Worm (Caenorhabditis elegans): ENCODE results near the gene R08C7.8.
A peak's percentile ranks its signal among the peaks of the same experiment; 100 is the strongest.

R08C7.8 gene

DNA sequence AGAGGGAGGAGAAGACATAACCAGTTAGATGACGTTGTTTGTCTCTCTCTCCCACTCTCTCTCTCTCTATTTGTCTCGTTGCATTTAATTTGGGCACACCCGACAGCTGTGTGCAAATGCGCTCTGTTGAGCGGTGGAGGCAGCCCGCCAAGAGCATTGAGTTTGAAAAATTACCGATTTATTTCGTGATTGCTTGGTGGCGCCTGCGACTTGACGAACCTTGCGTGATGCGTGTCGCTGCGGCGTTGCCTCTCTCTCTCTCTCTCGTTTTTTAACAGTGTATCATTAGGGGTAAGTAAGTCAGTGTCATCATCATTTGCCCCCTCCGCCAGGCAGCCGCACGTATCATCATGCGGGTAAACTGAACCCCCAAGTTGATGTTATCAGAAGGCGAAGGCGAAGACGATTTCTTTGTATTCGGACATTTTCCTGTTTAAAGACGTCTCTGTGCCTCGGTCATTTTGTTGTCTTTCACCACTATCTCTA lies 28.2 kb downstream of the R08C7.8 start:
- no peak for TF ChIP-seq hmg-4 (GFP tag; optimal IDR thresholded peaks at IDR 0.05)
- 0 out of 2 replicates have a peak, but pooled peaks have one; percentile 33 for TF ChIP-seq tbx-11 (GFP tag; IDR thresholded peaks at IDR 0.05)
- TF ChIP-seq ama-1 (optimal IDR thresholded peaks at IDR 0.05), result no peak
- TF ChIP-seq ceh-13 (GFP tag; optimal IDR thresholded peaks at IDR 0.05), result no peak
- peak; percentile 71 for TF ChIP-seq F13C5.2 (tag; optimal IDR thresholded peaks at IDR 0.05)
- TF ChIP-seq flt-1 (GFP tag; IDR thresholded peaks at IDR 0.05), result no peak

ce11 chrIV:4405126-4405525 lies 29.2 kb downstream of the R08C7.8 start, which contains the start of gene Y24D9A.7:
Gene Y24D9A.7 (minus strand): TSS chrIV:4405171.
- TF ChIP-seq ama-1 (optimal IDR thresholded peaks at IDR 0.05) (no peak), ets-7 (tag; optimal IDR thresholded peaks at IDR 0.05) (no peak), ceh-36 (tag; optimal IDR thresholded peaks at IDR 0.05) (no peak), ceh-13 (GFP tag; optimal IDR thresholded peaks at IDR 0.05) (no peak), sea-1 (GFP tag; conservative IDR thresholded peaks at IDR 0.05) (no peak), tbx-37 (GFP tag; conservative IDR thresholded peaks at IDR 0.05) (no peak), flt-1 (GFP tag; IDR thresholded peaks at IDR 0.05) (no peak), pes-1 (GFP tag; IDR thresholded peaks at IDR 0.05) (no peak), hmbx-1 (tag; optimal IDR thresholded peaks at IDR 0.05) (no peak), hnd-1 (tag; optimal IDR thresholded peaks at IDR 0.05) (no peak), aly-1 (tag; optimal IDR thresholded peaks at IDR 0.05) (no peak), tra-4 (tag; optimal IDR thresholded peaks at IDR 0.05) (no peak), hmg-4 (GFP tag; optimal IDR thresholded peaks at IDR 0.05) (no peak), scrt-1 (GFP tag; IDR thresholded peaks at IDR 0.05) (no peak), tbx-11 (GFP tag; IDR thresholded peaks at IDR 0.05) (no peak), B0310.2 (tag; optimal IDR thresholded peaks at IDR 0.05) (no peak), F13C5.2 (tag; optimal IDR thresholded peaks at IDR 0.05) (no peak)

- TF ChIP-seq ceh-36 (tag; optimal IDR thresholded peaks at IDR 0.05) (no peak), tbx-11 (GFP tag; IDR thresholded peaks at IDR 0.05) (no peak), hmbx-1 (tag; optimal IDR thresholded peaks at IDR 0.05) (no peak), sea-1 (GFP tag; conservative IDR thresholded peaks at IDR 0.05) (no peak), aly-1 (tag; optimal IDR thresholded peaks at IDR 0.05) (no peak), hmg-4 (GFP tag; optimal IDR thresholded peaks at IDR 0.05) (peak; percentile 38), ama-1 (optimal IDR thresholded peaks at IDR 0.05) (no peak)
These were observed 30.5 kb downstream of the R08C7.8 start for ce11 chrIV:4403870-4404269.

- TF ChIP-seq ama-1 (optimal IDR thresholded peaks at IDR 0.05) (no peak), hnd-1 (tag; optimal IDR thresholded peaks at IDR 0.05) (no peak), sea-1 (GFP tag; conservative IDR thresholded peaks at IDR 0.05) (no peak), ets-7 (tag; optimal IDR thresholded peaks at IDR 0.05) (no peak), tra-4 (tag; optimal IDR thresholded peaks at IDR 0.05) (no peak)
These were observed 31.9 kb downstream of the R08C7.8 start for ce11 chrIV:4402413-4402812.

DNA sequence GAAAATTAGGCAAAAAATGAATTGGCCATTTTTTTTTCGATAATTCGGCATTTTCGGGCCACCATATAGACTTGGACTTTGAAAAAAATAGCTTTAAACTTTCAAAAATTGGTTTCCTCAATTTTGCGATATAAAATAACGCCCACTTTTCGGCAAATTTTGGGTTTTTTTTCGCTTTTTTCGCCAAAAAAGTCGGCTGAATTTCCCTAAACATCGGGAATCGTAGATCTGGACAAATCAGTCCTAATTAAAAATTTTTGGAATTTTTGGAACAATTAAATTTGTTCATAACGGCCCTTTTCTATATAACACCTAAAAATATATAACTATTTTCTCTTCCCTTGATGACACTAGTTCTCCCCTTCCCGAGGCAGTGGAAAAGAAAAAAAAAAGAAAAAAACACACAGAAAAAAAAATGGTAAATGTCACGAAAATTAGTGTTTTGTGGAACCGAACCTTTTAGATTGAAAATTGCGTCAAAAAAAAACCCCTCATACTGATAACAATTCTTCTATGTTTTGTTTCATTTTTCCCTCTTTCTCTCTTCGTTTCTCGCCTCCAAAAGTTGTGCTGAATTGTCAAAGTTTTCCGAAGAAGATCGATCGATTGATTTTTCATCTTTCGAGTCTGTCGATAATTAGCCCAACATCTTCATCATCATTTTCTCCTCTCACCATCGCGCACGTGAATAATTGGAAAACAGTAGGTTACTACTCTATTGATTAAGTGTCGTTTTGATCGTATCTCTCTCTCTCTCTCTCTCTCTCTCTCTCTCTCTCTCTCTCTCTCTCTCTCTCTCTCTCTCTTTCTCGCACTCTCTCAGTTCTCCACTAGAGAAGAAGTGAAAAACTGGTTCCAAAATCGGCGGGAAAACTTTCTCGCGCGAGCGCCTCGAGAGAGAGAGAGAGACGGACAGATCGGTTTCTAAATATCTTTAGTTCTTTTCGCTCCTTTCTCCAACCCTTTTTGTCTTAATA lies 33.7 kb downstream of the R08C7.8 start, which contains the start of gene Y24D9A.6:
Gene Y24D9A.6 (minus strand): TSS at position 51 of the 977 bp plus-strand sequence.
- TF ChIP-seq aly-1 (tag; optimal IDR thresholded peaks at IDR 0.05) (no peak), ceh-13 (GFP tag; optimal IDR thresholded peaks at IDR 0.05) (no peak), tbx-11 (GFP tag; IDR thresholded peaks at IDR 0.05) (no peak), hmbx-1 (tag; optimal IDR thresholded peaks at IDR 0.05) (no peak), hmg-4 (GFP tag; optimal IDR thresholded peaks at IDR 0.05) (no peak), ets-7 (tag; optimal IDR thresholded peaks at IDR 0.05) (no peak), tbx-37 (GFP tag; conservative IDR thresholded peaks at IDR 0.05) (no peak), tra-4 (tag; optimal IDR thresholded peaks at IDR 0.05) (no peak), ama-1 (optimal IDR thresholded peaks at IDR 0.05) (no peak), pes-1 (GFP tag; IDR thresholded peaks at IDR 0.05) (no peak), scrt-1 (GFP tag; IDR thresholded peaks at IDR 0.05) (no peak), ceh-36 (tag; optimal IDR thresholded peaks at IDR 0.05) (no peak), sea-1 (GFP tag; conservative IDR thresholded peaks at IDR 0.05) (no peak), B0310.2 (tag; optimal IDR thresholded peaks at IDR 0.05) (no peak)

ce11 chrIV:4399418-4400136 lies 34.8 kb downstream of the R08C7.8 start:
- peak; percentile 23; the same call in 1 of the 2 replicates for TF ChIP-seq pes-1 (GFP tag; IDR thresholded peaks at IDR 0.05)
- TF ChIP-seq hmg-4 (GFP tag; optimal IDR thresholded peaks at IDR 0.05), result peak; percentile 10
- TF ChIP-seq scrt-1 (GFP tag; IDR thresholded peaks at IDR 0.05), result no peak
- TF ChIP-seq tbx-37 (GFP tag; conservative IDR thresholded peaks at IDR 0.05), result no peak

- TF ChIP-seq tbx-11 (GFP tag; IDR thresholded peaks at IDR 0.05) (no peak), tra-4 (tag; optimal IDR thresholded peaks at IDR 0.05) (no peak), hmbx-1 (tag; optimal IDR thresholded peaks at IDR 0.05) (no peak), aly-1 (tag; optimal IDR thresholded peaks at IDR 0.05) (no peak)
These were observed 35.5 kb downstream of the R08C7.8 start for ce11 chrIV:4398890-4399289.

All from whole organism, early embryonic.